Fruit fly (Drosophila melanogaster) S2 (cell line): Measurements from ENCODE around the gene Efhc1.1.

Source experiments
- CG8478 ChIP-seq: fragments of >200 bp; optimal IDR thresholded peaks from 2 replicates; lab custom pipeline; 2018
- CTCF ChIP-seq, 2 experiments: fragments of >200 bp; optimal IDR thresholded peaks; 2 replicates each; lab custom pipeline; 2018

DNA sequence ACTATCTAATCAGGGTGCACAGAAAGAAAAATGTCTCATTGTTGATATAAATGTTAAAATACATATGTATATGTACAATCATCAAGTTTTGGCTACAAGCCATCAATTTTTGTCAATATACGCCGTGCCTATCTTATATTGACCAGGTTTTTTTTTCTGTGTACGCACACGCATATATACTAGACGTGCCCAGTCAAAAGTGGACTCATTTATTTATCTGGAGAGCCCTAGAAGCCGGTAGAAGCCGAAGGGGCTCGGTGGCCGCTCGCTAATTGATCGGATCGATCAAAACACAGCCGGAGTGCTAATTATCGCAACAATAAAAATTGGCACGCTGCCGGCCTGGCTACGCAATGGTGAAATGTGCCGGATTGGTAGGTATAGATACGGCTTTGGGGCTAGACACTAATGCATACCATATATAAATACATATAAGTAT lies 43.2 kb downstream of the Efhc1.1 start:
- TF ChIP-seq CG8478 (no peak), CTCF (optimal IDR thresholded peaks at IDR 0.05; lab: Kevin White, UChicago) (no peak)
